Fruit fly (Drosophila melanogaster) whole organism, embryonic: Measurements from ENCODE around the gene CG5262.

Experiments
- Awh ChIP-seq: fragments of 200-800 bp; sonication (Bioruptor generic); IDR thresholded peaks from 2 replicates; pipeline ENCODE4, ENCODE4 v1.3.6; 2022; ENCODE audit warnings: missing biosample characterization, missing genetic modification characterization
- B-H1 ChIP-seq: fragments of 200-800 bp; sonication (Bioruptor generic); IDR thresholded peaks from 3 replicates; pipeline ENCODE4 v1.3.6; 2022; ENCODE audit warnings: missing biosample characterization, missing genetic modification characterization
- C15 ChIP-seq: fragments of 200-800 bp; sonication (Bioruptor generic); IDR thresholded peaks from 3 replicates; pipeline ENCODE4 v1.3.6; 2022; ENCODE audit warnings: missing biosample characterization, missing genetic modification characterization
- CG10431 ChIP-seq: fragments of 200-800 bp; sonication (Bioruptor generic); optimal IDR thresholded peaks from 3 replicates; lab custom pipeline; 2018; ENCODE audit warnings: missing biosample characterization, mild to moderate bottlenecking, missing genetic modification characterization
- CG11560 ChIP-seq: fragments of 200-800 bp; sonication (Bioruptor generic); IDR thresholded peaks from 3 replicates; pipeline ENCODE4 v1.3.6; 2022; ENCODE audit warnings: missing biosample characterization, missing genetic modification characterization
- CG11695 ChIP-seq: fragments of 200-800 bp; sonication (Bioruptor generic); IDR thresholded peaks from 3 replicates; pipeline ENCODE4 v1.3.6; 2022; ENCODE audit warnings: missing biosample characterization, missing genetic modification characterization
- CG11696 ChIP-seq: fragments of 200-800 bp; sonication (Bioruptor generic); IDR thresholded peaks from 2 replicates; pipeline ENCODE4 v1.3.6; 2022; ENCODE audit warnings: missing biosample characterization, missing genetic modification characterization
- CG12071 ChIP-seq: fragments of 200-800 bp; sonication (Bioruptor generic); optimal IDR thresholded peaks from 3 replicates; lab custom pipeline; 2018; ENCODE audit warnings: missing biosample characterization, mild to moderate bottlenecking, missing genetic modification characterization
- CG12104 ChIP-seq: fragments of 200-800 bp; sonication (Bioruptor generic); optimal IDR thresholded peaks from 3 replicates; lab custom pipeline; 2016; ENCODE audit warnings: missing biosample characterization, missing genetic modification characterization
- CG12744 ChIP-seq: fragments of 200-800 bp; sonication (Bioruptor generic); optimal IDR thresholded peaks from 2 replicates; lab custom pipeline; 2016; ENCODE audit warnings: missing biosample characterization, missing genetic modification characterization
- CG13287 ChIP-seq: fragments of 200-800 bp; sonication (Bioruptor generic); IDR thresholded peaks from 2 replicates; pipeline ENCODE4 v1.3.6; 2022; ENCODE audit warnings: missing biosample characterization, missing genetic modification characterization; ENCODE audit not compliant: partially characterized antibody
- CG13624 ChIP-seq: fragments of 200-800 bp; sonication (Bioruptor generic); optimal IDR thresholded peaks from 2 replicates; lab custom pipeline; 2016; ENCODE audit warnings: missing biosample characterization, missing genetic modification characterization
- CG14014 ChIP-seq: fragments of 200-800 bp; sonication (Bioruptor generic); IDR thresholded peaks from 2 replicates; pipeline ENCODE4 v1.3.6; 2022; ENCODE audit warnings: missing biosample characterization, missing genetic modification characterization
- CG16815 ChIP-seq: fragments of 200-800 bp; sonication (Bioruptor generic); optimal IDR thresholded peaks from 3 replicates; lab custom pipeline; 2017; ENCODE audit warnings: missing biosample characterization, mild to moderate bottlenecking, missing genetic modification characterization
- CG1792 ChIP-seq: fragments of 200-800 bp; sonication (Bioruptor generic); optimal IDR thresholded peaks from 2 replicates; lab custom pipeline; 2016; ENCODE audit warnings: missing biosample characterization, missing genetic modification characterization
- CG1832 ChIP-seq: fragments of 200-800 bp; sonication (Bioruptor generic); optimal IDR thresholded peaks from 2 replicates; lab custom pipeline; 2017; ENCODE audit warnings: missing biosample characterization, mild to moderate bottlenecking, missing genetic modification characterization, inconsistent platforms
- CG2129 ChIP-seq: fragments of 200-800 bp; sonication (Bioruptor generic); IDR thresholded peaks from 2 replicates; pipeline ENCODE4 v1.3.6; 2022; ENCODE audit warnings: missing biosample characterization, missing genetic modification characterization; ENCODE audit not compliant: partially characterized antibody
- CG2712 ChIP-seq: fragments of 200-800 bp; optimal IDR thresholded peaks from 3 replicates; lab custom pipeline; 2019; ENCODE audit warnings: missing biosample characterization, mild to moderate bottlenecking, missing genetic modification characterization, moderate library complexity
- CG5245 ChIP-seq: fragments of 200-800 bp; sonication (Bioruptor generic); optimal IDR thresholded peaks from 3 replicates; lab custom pipeline; 2016; ENCODE audit warnings: missing biosample characterization, missing genetic modification characterization
- CG6272 ChIP-seq: fragments of 200-800 bp; sonication (Bioruptor generic); IDR thresholded peaks from 2 replicates; pipeline ENCODE4 v1.3.6; 2022; ENCODE audit warnings: missing biosample characterization, missing genetic modification characterization
- CG6654 ChIP-seq: fragments of 200-800 bp; sonication (Bioruptor generic); optimal IDR thresholded peaks from 2 replicates; lab custom pipeline; 2017; ENCODE audit warnings: missing biosample characterization, mild to moderate bottlenecking, missing genetic modification characterization
- CG6854 ChIP-seq: fragments of 200-800 bp; sonication (Bioruptor generic); optimal IDR thresholded peaks from 3 replicates; lab custom pipeline; 2017; ENCODE audit warnings: missing biosample characterization, mild to moderate bottlenecking, missing genetic modification characterization
- CG7556 ChIP-seq: fragments of 200-800 bp; sonication (Bioruptor generic); optimal IDR thresholded peaks from 2 replicates; lab custom pipeline; 2017; ENCODE audit warnings: missing biosample characterization, mild to moderate bottlenecking, missing genetic modification characterization
- CG8089 ChIP-seq: fragments of 200-800 bp; sonication (Bioruptor generic); optimal IDR thresholded peaks from 3 replicates; lab custom pipeline; 2016; ENCODE audit warnings: missing biosample characterization, missing genetic modification characterization
- CG8924 ChIP-seq: fragments of 200-800 bp; optimal IDR thresholded peaks from 3 replicates; lab custom pipeline; 2019; ENCODE audit warnings: missing biosample characterization, mild to moderate bottlenecking, missing genetic modification characterization, moderate library complexity
- CG9932 ChIP-seq: fragments of 200-800 bp; sonication (Bioruptor generic); IDR thresholded peaks from 2 replicates; pipeline ENCODE4 v1.3.6; 2022; ENCODE audit warnings: missing biosample characterization, missing genetic modification characterization
- Deaf1 ChIP-seq: fragments of 200-800 bp; optimal IDR thresholded peaks from 3 replicates; lab custom pipeline; 2019; ENCODE audit warnings: missing biosample characterization, mild to moderate bottlenecking, missing genetic modification characterization, moderate library complexity
- Dek ChIP-seq: fragments of 200-800 bp; sonication (Bioruptor generic); optimal IDR thresholded peaks from 3 replicates; lab custom pipeline; 2019; ENCODE audit warnings: missing biosample characterization, mild to moderate bottlenecking, missing genetic modification characterization, moderate library complexity
- Dip3 ChIP-seq: fragments of 200-800 bp; sonication (Bioruptor generic); optimal IDR thresholded peaks from 3 replicates; lab custom pipeline; 2016; ENCODE audit warnings: missing biosample characterization, missing genetic modification characterization
- GATAe ChIP-seq: fragments of 200-800 bp; sonication (Bioruptor generic); conservative IDR thresholded peaks from 2 replicates; pipeline ENCODE4 v1.3.6; 2022; ENCODE audit warnings: missing biosample characterization, missing genetic modification characterization
- Hand ChIP-seq: fragments of 200-800 bp; sonication (Bioruptor generic); optimal IDR thresholded peaks from 2 replicates; lab custom pipeline; 2017; ENCODE audit warnings: mild to moderate bottlenecking, missing biosample characterization, missing genetic modification reagents, missing genetic modification characterization
- MTF-1 ChIP-seq: fragments of 200-800 bp; sonication (Bioruptor generic); optimal IDR thresholded peaks from 2 replicates; lab custom pipeline; 2018; ENCODE audit warnings: missing biosample characterization, mild to moderate bottlenecking, missing genetic modification characterization, borderline replicate concordance
- Six4 ChIP-seq: fragments of 200-800 bp; sonication (Bioruptor generic); optimal IDR thresholded peaks from 2 replicates; lab custom pipeline; 2016; ENCODE audit warnings: missing biosample characterization, missing genetic modification characterization
- Sox100B ChIP-seq: fragments of 200-800 bp; sonication (Bioruptor generic); optimal IDR thresholded peaks from 3 replicates; lab custom pipeline; 2018; ENCODE audit warnings: missing biosample characterization, mild to moderate bottlenecking, missing genetic modification characterization
- ap ChIP-seq: fragments of 200-800 bp; sonication (Bioruptor generic); IDR thresholded peaks from 2 replicates; pipeline ENCODE4 v1.3.6; 2022; ENCODE audit warnings: missing biosample characterization, missing genetic modification characterization
- ewg ChIP-seq: fragments of 200-800 bp; sonication (Bioruptor generic); optimal IDR thresholded peaks from 3 replicates; lab custom pipeline; 2017; ENCODE audit warnings: mild to moderate bottlenecking, missing biosample characterization, missing genetic modification reagents, missing genetic modification characterization
- gfzf ChIP-seq: fragments of 200-800 bp; sonication (Bioruptor generic); optimal IDR thresholded peaks from 2 replicates; lab custom pipeline; 2016; ENCODE audit warnings: missing biosample characterization, mild to moderate bottlenecking, missing genetic modification characterization, moderate library complexity
- hkb ChIP-seq, 2 experiments: fragments of 200-800 bp in 1 of 2; fragments of >200 bp in 1 of 2; sonication (Bioruptor generic) in 1 of 2; IDR thresholded peaks in 1 of 2; optimal IDR thresholded peaks in 1 of 2; 2 replicates each; pipeline versions ENCODE4 v1.3.6 to Lab custom; 2017 to 2022; ENCODE audit warnings: missing biosample characterization in 1 of 2, missing genetic modification characterization in 1 of 2
- insv ChIP-seq, 2 experiments: fragments of 200-800 bp; sonication (Bioruptor generic); optimal IDR thresholded peaks; 3 replicates each; lab custom pipeline; 2016 to 2018; ENCODE audit warnings: missing biosample characterization in 2 of 2, missing genetic modification characterization in 2 of 2
- klu ChIP-seq: fragments of 200-800 bp; sonication (Bioruptor generic); IDR thresholded peaks from 2 replicates; pipeline ENCODE4 v1.3.6; 2022; ENCODE audit warnings: missing biosample characterization, missing genetic modification characterization
- lmd ChIP-seq: fragments of 200-800 bp; sonication (Bioruptor generic); IDR thresholded peaks from 2 replicates; pipeline ENCODE4 v1.3.6; 2022; ENCODE audit warnings: missing biosample characterization, missing genetic modification characterization
- pita ChIP-seq: fragments of 200-800 bp; sonication (Bioruptor generic); optimal IDR thresholded peaks from 2 replicates; lab custom pipeline; 2017; ENCODE audit warnings: missing biosample characterization, mild to moderate bottlenecking, missing genetic modification characterization
- prd ChIP-seq, 3 experiments: fragments of >200 bp in 2 of 3; fragments of 200-800 bp in 1 of 3; sonication (Bioruptor generic) in 1 of 3; optimal IDR thresholded peaks in 2 of 3; IDR thresholded peaks in 1 of 3; 2 replicates in 2 of 3; 3 replicates in 1 of 3; pipeline versions ENCODE4 v1.3.6 to Lab custom; 2017 to 2022; ENCODE audit warnings: missing biosample characterization in 1 of 3, missing genetic modification characterization in 1 of 3
- psq ChIP-seq: fragments of 200-800 bp; sonication (Bioruptor generic); optimal IDR thresholded peaks from 2 replicates; lab custom pipeline; 2017; ENCODE audit warnings: missing biosample characterization, missing genetic modification characterization
- sd ChIP-seq: fragments of 200-800 bp; sonication (Bioruptor generic); optimal IDR thresholded peaks from 3 replicates; lab custom pipeline; 2018; ENCODE audit warnings: missing biosample characterization, mild to moderate bottlenecking, missing genetic modification characterization, moderate library complexity
- sisA ChIP-seq: fragments of 200-800 bp; sonication (Bioruptor generic); IDR thresholded peaks from 2 replicates; pipeline ENCODE4 v1.3.6; 2022; ENCODE audit warnings: missing biosample characterization, missing genetic modification characterization
- ssp ChIP-seq: fragments of 200-800 bp; sonication (Bioruptor generic); IDR thresholded peaks from 2 replicates; pipeline ENCODE4 v1.3.6; 2022; ENCODE audit warnings: missing biosample characterization, missing genetic modification characterization
- tup ChIP-seq: fragments of 200-800 bp; sonication (Bioruptor generic); optimal IDR thresholded peaks from 2 replicates; lab custom pipeline; 2016; ENCODE audit warnings: missing biosample characterization, mild to moderate bottlenecking, missing genetic modification characterization, moderate library complexity
- z ChIP-seq: fragments of 200-800 bp; sonication (Bioruptor generic); IDR thresholded peaks from 3 replicates; pipeline ENCODE4 v1.3.6; 2022; ENCODE audit warnings: missing biosample characterization, missing genetic modification characterization

CG5262 gene

dm6 chr3L:20395257-20395909 is 34.9 kb downstream of the CG5262 start (continued):
- peak; percentile 28 for TF ChIP-seq Dek (tag; lab: Kevin White, UChicago)
- no peak for TF ChIP-seq CG6272
- no peak for TF ChIP-seq pita (GFP tag; lab: Kevin White, UChicago)
- TF ChIP-seq psq (GFP tag; lab: Kevin White, UChicago), result no peak
- TF ChIP-seq Deaf1, result peak; percentile 37
- no peak for TF ChIP-seq CG11560 (tag; lab: Robert Waterston, UW)
- no peak for TF ChIP-seq tup
- peak; percentile 61 for TF ChIP-seq Hand (GFP tag; lab: Kevin White, UChicago)
- TF ChIP-seq CG6654 (GFP tag; lab: Kevin White, UChicago), result no peak
- TF ChIP-seq CG13624 (GFP tag; lab: Kevin White, UChicago), result peak; percentile 85
- no peak; the same call in 1 of the 2 replicates for TF ChIP-seq GATAe (GFP tag; lab: Robert Waterston, UW)
- TF ChIP-seq CG11695 (GFP tag; lab: Robert Waterston, UW), result peak; percentile 46; the same call in 1 of the 3 replicates
- no peak for TF ChIP-seq insv (GFP tag; optimal IDR thresholded peaks at IDR 0.05; lab: Kevin White, UChicago)
- TF ChIP-seq ewg (GFP tag; lab: Kevin White, UChicago), result no peak
- TF ChIP-seq CG5245, result no peak
- no peak for TF ChIP-seq C15 (GFP tag; lab: Robert Waterston, UW)
- TF ChIP-seq Sox100B (GFP tag; lab: Kevin White, UChicago), result peak; percentile 13
- peak; percentile 36 for TF ChIP-seq CG12071 (GFP tag; lab: Kevin White, UChicago)
- no peak for TF ChIP-seq CG12744 (GFP tag; lab: Kevin White, UChicago)
- TF ChIP-seq CG9932, result peak; percentile 62
- no peak for TF ChIP-seq CG14014 (GFP tag; lab: Robert Waterston, UW)
- peak; percentile 52 for TF ChIP-seq CG8924 (tag; lab: Kevin White, UChicago)
- TF ChIP-seq Six4 (GFP tag; lab: Kevin White, UChicago), result no peak
- peak; percentile 32 for TF ChIP-seq CG6854 (GFP tag; lab: Kevin White, UChicago)
- peak; percentile 48 for TF ChIP-seq CG13287
- TF ChIP-seq ap (GFP tag; lab: Robert Waterston, UW), result no peak
- no peak; the same call in 1 of the 2 replicates for TF ChIP-seq lmd (GFP tag; lab: Robert Waterston, UW)
- TF ChIP-seq klu (GFP tag; lab: Robert Waterston, UW), result no peak
- TF ChIP-seq CG16815, result peak; percentile 49
- TF ChIP-seq CG2129, result no peak
- no peak for TF ChIP-seq prd (optimal IDR thresholded peaks at IDR 0.05; lab: Kevin White, UChicago)
- peak; percentile 51 for TF ChIP-seq prd (GFP tag; IDR thresholded peaks at IDR 0.05; lab: Robert Waterston, UW)
- TF ChIP-seq CG1792 (GFP tag; lab: Kevin White, UChicago), result peak; percentile 25
- no peak for TF ChIP-seq MTF-1 (GFP tag; lab: Kevin White, UChicago)
- TF ChIP-seq B-H1 (GFP tag; lab: Robert Waterston, UW), result no peak
- TF ChIP-seq CG8089 (GFP tag; lab: Kevin White, UChicago), result no peak
- TF ChIP-seq gfzf (GFP tag; lab: Kevin White, UChicago), result no peak
- peak; percentile 63 for TF ChIP-seq CG10431 (GFP tag; lab: Kevin White, UChicago)
- no peak for TF ChIP-seq CG11696 (GFP tag; lab: Robert Waterston, UW)
- TF ChIP-seq sisA, result 0 out of 2 replicates have a peak, but pooled peaks have one; percentile 15
- TF ChIP-seq ssp (GFP tag; lab: Robert Waterston, UW), result no peak
- TF ChIP-seq hkb (optimal IDR thresholded peaks at IDR 0.05; lab: Kevin White, UChicago), result no peak
- TF ChIP-seq hkb (GFP tag; IDR thresholded peaks at IDR 0.05; lab: Robert Waterston, UW), result no peak
- TF ChIP-seq CG2712 (tag; lab: Kevin White, UChicago), result peak; percentile 33
- TF ChIP-seq Dip3 (GFP tag; lab: Kevin White, UChicago), result peak; percentile 80
- TF ChIP-seq sd (tag; lab: Kevin White, UChicago), result peak; percentile 70
- no peak for TF ChIP-seq z (GFP tag; lab: Robert Waterston, UW)
- no peak for TF ChIP-seq CG1832 (GFP tag; lab: Kevin White, UChicago)
- TF ChIP-seq Awh (GFP tag; lab: Robert Waterston, UW), result no peak
- peak; percentile 51 for TF ChIP-seq CG7556
- no peak for TF ChIP-seq CG12104 (GFP tag; lab: Kevin White, UChicago)
